Fruit fly (Drosophila melanogaster) whole organism, adult: ENCODE data around the gene flfl.

Experiments used
- CG11617 ChIP-seq: fragments of 200-800 bp; sonication (Bioruptor generic); optimal IDR thresholded peaks from 2 replicates; lab custom pipeline; 2017; ENCODE audit warnings: mild to moderate bottlenecking, missing biosample characterization, missing genetic modification reagents, missing genetic modification characterization
- CG12768 ChIP-seq: fragments of 200-800 bp; sonication (Bioruptor generic); optimal IDR thresholded peaks from 2 replicates; lab custom pipeline; 2017; ENCODE audit warnings: missing biosample characterization, missing genetic modification characterization, mild to moderate bottlenecking, moderate library complexity, missing genetic modification reagents
- CG14711 ChIP-seq: fragments of 200-800 bp; sonication (Bioruptor generic); optimal IDR thresholded peaks from 2 replicates; lab custom pipeline; 2018; ENCODE audit warnings: missing biosample characterization, mild to moderate bottlenecking, missing genetic modification characterization, moderate library complexity
- CG1620 ChIP-seq: fragments of 200-800 bp; sonication (Bioruptor generic); optimal IDR thresholded peaks from 2 replicates; lab custom pipeline; 2016; ENCODE audit warnings: missing biosample characterization, missing genetic modification characterization
- CG33017 ChIP-seq: fragments of 200-800 bp; sonication (Bioruptor generic); optimal IDR thresholded peaks from 2 replicates; lab custom pipeline; 2018; ENCODE audit warnings: missing biosample characterization, mild to moderate bottlenecking, missing genetic modification characterization, moderate library complexity
- CG5204 ChIP-seq: fragments of 200-800 bp; sonication (Bioruptor generic); optimal IDR thresholded peaks from 2 replicates; lab custom pipeline; 2016; ENCODE audit warnings: missing biosample characterization, missing genetic modification characterization
- CG7045 ChIP-seq: fragments of 200-800 bp; sonication (Bioruptor generic); optimal IDR thresholded peaks from 2 replicates; lab custom pipeline; 2017; ENCODE audit warnings: missing biosample characterization, mild to moderate bottlenecking, missing genetic modification characterization
- CG7101 ChIP-seq: fragments of 200-800 bp; sonication (Bioruptor generic); optimal IDR thresholded peaks from 2 replicates; lab custom pipeline; 2018; ENCODE audit warnings: missing biosample characterization, mild to moderate bottlenecking, missing genetic modification characterization, moderate library complexity
- Clk ChIP-seq: fragments of 200-800 bp; sonication (Bioruptor generic); optimal IDR thresholded peaks from 2 replicates; lab custom pipeline; 2017; ENCODE audit warnings: missing biosample characterization, missing genetic modification characterization
- Crg-1 ChIP-seq: fragments of 200-800 bp; sonication (Bioruptor generic); optimal IDR thresholded peaks from 2 replicates; lab custom pipeline; 2016; ENCODE audit warnings: missing biosample characterization, missing genetic modification characterization
- Hr96 ChIP-seq: fragments of 200-800 bp; sonication (Bioruptor generic); optimal IDR thresholded peaks from 2 replicates; lab custom pipeline; 2016; ENCODE audit warnings: missing biosample characterization, missing genetic modification characterization
- Mnt ChIP-seq: fragments of 200-800 bp; sonication (Bioruptor generic); optimal IDR thresholded peaks from 2 replicates; lab custom pipeline; 2016; ENCODE audit warnings: missing biosample characterization, mild to moderate bottlenecking, missing genetic modification characterization
- bab1 ChIP-seq: fragments of 200-800 bp; sonication (Bioruptor generic); optimal IDR thresholded peaks from 3 replicates; lab custom pipeline; 2019; ENCODE audit warnings: missing biosample characterization, mild to moderate bottlenecking, missing genetic modification characterization, moderate library complexity
- cic ChIP-seq: fragments of 200-800 bp; sonication (Bioruptor generic); optimal IDR thresholded peaks from 2 replicates; lab custom pipeline; 2017; ENCODE audit warnings: missing biosample characterization, mild to moderate bottlenecking, missing genetic modification characterization, moderate library complexity
- cnc ChIP-seq, 2 experiments: fragments of >200 bp; optimal IDR thresholded peaks; 2 replicates each; lab custom pipeline; 2017
- kay ChIP-seq: fragments of 200-800 bp; sonication (Bioruptor generic); peaks from one replicate; lab custom pipeline; 2016; ENCODE audit warnings: missing biosample characterization, missing genetic modification characterization, borderline replicate concordance
- ovo ChIP-seq: fragments of 200-800 bp; sonication (Bioruptor generic); optimal IDR thresholded peaks from 2 replicates; lab custom pipeline; 2016; ENCODE audit warnings: missing biosample characterization, missing genetic modification characterization
- pad ChIP-seq: fragments of 200-800 bp; sonication (Bioruptor generic); optimal IDR thresholded peaks from 3 replicates; lab custom pipeline; 2017; ENCODE audit warnings: missing biosample characterization, missing genetic modification characterization, mild to moderate bottlenecking, moderate library complexity, missing genetic modification reagents
- tj ChIP-seq: fragments of 200-800 bp; sonication (Bioruptor generic); optimal IDR thresholded peaks from 3 replicates; lab custom pipeline; 2017; ENCODE audit warnings: missing biosample characterization, mild to moderate bottlenecking, missing genetic modification characterization, moderate library complexity
- toe ChIP-seq: fragments of 200-800 bp; sonication (Bioruptor generic); optimal IDR thresholded peaks from 2 replicates; lab custom pipeline; 2016; ENCODE audit warnings: missing biosample characterization, missing genetic modification characterization

flfl gene

DNA sequence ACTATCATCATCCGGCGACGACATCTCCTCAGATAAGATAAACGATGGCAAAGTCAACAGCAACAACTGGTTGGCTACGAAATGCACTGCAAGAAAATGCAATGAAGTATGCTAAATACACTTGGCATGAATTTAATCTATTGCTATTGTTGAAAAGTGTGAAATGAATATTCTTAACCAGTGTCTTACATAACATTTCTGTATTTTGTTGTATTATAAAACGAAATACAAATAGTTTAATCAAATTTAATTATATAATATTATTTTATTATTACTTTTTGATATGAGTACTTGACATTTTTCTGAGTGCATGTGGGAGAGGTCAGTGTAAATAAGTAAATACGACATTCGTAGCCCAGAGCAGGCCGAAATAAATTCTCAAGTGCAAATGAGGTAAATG lies 29.8 kb downstream of the flfl start:
- peak; percentile 44 for TF ChIP-seq CG7101
- TF ChIP-seq CG12768 (GFP tag; lab: Kevin White, UChicago): peak; percentile 63
- no peak for TF ChIP-seq Mnt (GFP tag; lab: Kevin White, UChicago)
- peak; percentile 58 for TF ChIP-seq CG33017 (tag; lab: Kevin White, UChicago)
- TF ChIP-seq bab1 (GFP tag; lab: Kevin White, UChicago): no peak
- TF ChIP-seq CG11617 (GFP tag; lab: Kevin White, UChicago): peak; percentile 64
- TF ChIP-seq Clk (GFP tag; lab: Kevin White, UChicago): no peak
- peak; percentile 32 for TF ChIP-seq ovo
- TF ChIP-seq Crg-1 (GFP tag; lab: Kevin White, UChicago): no peak
- no peak for TF ChIP-seq pad
- no peak for TF ChIP-seq CG1620
- peak; percentile 22 for TF ChIP-seq cic
- no peak for TF ChIP-seq CG5204 (GFP tag; lab: Kevin White, UChicago)
- peak; percentile 3 for TF ChIP-seq tj
- no peak for TF ChIP-seq Hr96 (GFP tag; lab: Kevin White, UChicago)
- no peak for TF ChIP-seq kay
- peak; percentile 57 for TF ChIP-seq CG7045
- TF ChIP-seq CG14711 (tag; lab: Kevin White, UChicago): peak; percentile 58
- no peak for TF ChIP-seq cnc (optimal IDR thresholded peaks at IDR 0.05; lab: Kevin White, UChicago)
- no peak for TF ChIP-seq toe (GFP tag; lab: Kevin White, UChicago)

DNA sequence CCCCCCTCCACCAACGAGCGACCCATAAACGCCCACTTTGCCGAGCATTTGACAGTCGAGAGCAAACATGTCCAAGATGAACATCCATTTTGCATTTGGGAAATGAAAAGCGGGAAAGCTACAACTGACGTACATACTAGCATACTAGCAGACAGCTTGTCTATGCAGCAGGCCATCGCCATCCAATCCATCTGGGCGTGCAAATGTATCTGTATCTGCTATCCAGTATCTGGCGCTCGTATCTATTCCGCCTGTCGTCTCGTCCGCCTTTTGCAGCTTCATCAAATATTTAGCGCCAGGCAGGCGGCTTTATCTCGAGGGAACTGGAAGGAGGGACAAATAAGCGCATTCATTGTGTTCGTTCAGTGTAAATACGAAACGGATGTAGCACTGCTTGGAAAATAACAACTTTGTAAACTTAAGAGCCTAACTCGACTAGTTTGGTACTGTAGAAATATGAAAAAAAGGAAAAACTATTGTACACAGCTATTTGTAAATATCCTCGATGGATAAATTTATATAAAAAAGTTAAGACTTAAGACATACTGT lies 30.3 kb downstream of the flfl start:
- TF ChIP-seq bab1 (GFP tag; lab: Kevin White, UChicago) (no peak), CG14711 (tag; lab: Kevin White, UChicago) (peak; percentile 30), pad (peak; percentile 43), CG7045 (peak; percentile 76), Hr96 (GFP tag; lab: Kevin White, UChicago) (peak; percentile 15), kay (no peak), CG7101 (peak; percentile 54), cic (no peak), CG12768 (GFP tag; lab: Kevin White, UChicago) (peak; percentile 72), Crg-1 (GFP tag; lab: Kevin White, UChicago) (peak; percentile 40), CG5204 (GFP tag; lab: Kevin White, UChicago) (peak; percentile 41), CG11617 (GFP tag; lab: Kevin White, UChicago) (no peak), toe (GFP tag; lab: Kevin White, UChicago) (no peak), cnc (optimal IDR thresholded peaks at IDR 0.05; lab: Kevin White, UChicago) (no peak), Mnt (GFP tag; lab: Kevin White, UChicago) (peak; percentile 26), CG33017 (tag; lab: Kevin White, UChicago) (peak; percentile 60), ovo (no peak), tj (peak; percentile 6), CG1620 (peak; percentile 11), Clk (GFP tag; lab: Kevin White, UChicago) (peak; percentile 51)

DNA sequence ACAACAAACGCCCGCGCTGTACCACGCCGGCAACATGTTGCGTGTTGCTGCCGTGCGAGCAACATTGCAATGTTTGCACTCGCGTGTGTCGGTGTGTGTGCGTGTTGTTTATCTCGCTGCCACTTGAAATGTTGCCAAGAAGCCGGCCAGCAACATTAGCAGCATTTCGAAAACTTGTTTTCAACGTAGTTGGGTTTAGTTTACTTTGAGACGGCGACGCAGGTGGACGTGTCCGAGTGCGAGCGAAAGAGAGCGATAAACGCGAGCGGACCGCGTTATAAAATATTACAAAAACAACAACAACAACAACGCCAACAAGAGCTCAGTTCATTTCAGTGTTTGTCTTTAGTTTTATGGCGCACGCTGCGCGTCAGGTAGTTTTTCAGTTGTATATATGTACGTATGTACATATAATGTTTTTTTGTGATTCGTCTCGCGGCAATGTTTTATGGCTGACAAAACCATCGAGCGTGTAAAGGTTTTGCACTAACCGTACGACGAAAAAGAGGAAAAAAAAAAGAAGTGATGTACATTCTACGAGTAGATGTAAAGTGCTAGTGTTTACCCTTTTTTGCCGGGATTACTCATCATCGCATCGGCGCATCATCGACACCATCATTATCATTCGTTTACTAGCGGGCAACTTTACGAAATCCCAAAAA lies 31.4 kb downstream of the flfl start, which contains the start of gene kmr:
Gene kmr (plus strand): TSS at position 196 of the 662 bp plus-strand sequence.
- TF ChIP-seq ovo: no peak
- no peak for TF ChIP-seq Clk (GFP tag; lab: Kevin White, UChicago)
- TF ChIP-seq toe (GFP tag; lab: Kevin White, UChicago): peak; percentile 47
- peak; percentile 37 for TF ChIP-seq CG11617 (GFP tag; lab: Kevin White, UChicago)
- TF ChIP-seq CG14711 (tag; lab: Kevin White, UChicago): peak; percentile 41
- TF ChIP-seq CG1620: no peak
- TF ChIP-seq CG33017 (tag; lab: Kevin White, UChicago): peak; percentile 59
- no peak for TF ChIP-seq Crg-1 (GFP tag; lab: Kevin White, UChicago)
- peak; percentile 82 for TF ChIP-seq Mnt (GFP tag; lab: Kevin White, UChicago)
- peak; percentile 58 for TF ChIP-seq kay
- TF ChIP-seq CG7045: peak; percentile 60
- no peak for TF ChIP-seq cnc (optimal IDR thresholded peaks at IDR 0.05; lab: Kevin White, UChicago)
- TF ChIP-seq CG7101: peak; percentile 62
- TF ChIP-seq tj: peak; percentile 72
- TF ChIP-seq pad: peak; percentile 22
- TF ChIP-seq Hr96 (GFP tag; lab: Kevin White, UChicago): peak; percentile 60
- TF ChIP-seq cic: peak; percentile 62
- peak; percentile 50 for TF ChIP-seq bab1 (GFP tag; lab: Kevin White, UChicago)
- TF ChIP-seq CG5204 (GFP tag; lab: Kevin White, UChicago): no peak
- TF ChIP-seq CG12768 (GFP tag; lab: Kevin White, UChicago): peak; percentile 82

DNA sequence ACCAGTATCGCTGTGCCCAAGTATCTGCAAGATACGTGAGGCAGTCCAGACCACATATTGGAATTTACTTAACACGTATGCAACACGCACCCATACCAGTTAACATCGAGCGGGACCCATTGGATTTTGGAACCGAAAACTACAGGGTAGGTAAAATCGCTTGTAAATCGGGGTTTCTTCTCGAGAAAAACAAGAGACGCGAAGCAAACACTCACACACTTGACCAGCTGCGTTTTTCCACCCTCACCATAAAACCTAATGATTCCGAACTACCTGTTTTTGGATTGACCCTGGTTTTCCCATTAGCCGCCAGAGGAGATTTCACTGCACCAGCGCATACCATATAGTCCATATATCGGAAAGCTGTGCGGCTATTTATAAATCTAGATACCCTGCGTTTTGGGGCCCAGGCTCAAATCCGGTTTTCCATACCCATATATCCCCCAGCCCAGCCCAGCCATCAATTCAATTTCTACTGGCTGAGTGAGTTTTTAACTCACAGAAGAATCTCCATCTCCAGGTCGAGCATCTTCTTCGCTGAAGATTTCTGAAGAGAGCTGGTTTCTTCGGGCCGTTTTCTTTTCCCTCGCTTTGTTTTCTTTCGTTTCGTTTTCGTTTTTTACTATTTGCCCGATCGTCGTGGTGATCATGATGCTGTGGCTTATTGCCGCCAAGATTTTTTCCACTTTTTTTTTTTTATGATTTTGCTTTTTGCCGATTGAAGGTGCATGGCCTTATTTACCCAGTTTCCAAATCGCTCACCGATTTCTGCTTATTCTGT lies 32.1 kb downstream of the flfl start:
- TF ChIP-seq bab1 (GFP tag; lab: Kevin White, UChicago) (no peak), tj (no peak)

DNA sequence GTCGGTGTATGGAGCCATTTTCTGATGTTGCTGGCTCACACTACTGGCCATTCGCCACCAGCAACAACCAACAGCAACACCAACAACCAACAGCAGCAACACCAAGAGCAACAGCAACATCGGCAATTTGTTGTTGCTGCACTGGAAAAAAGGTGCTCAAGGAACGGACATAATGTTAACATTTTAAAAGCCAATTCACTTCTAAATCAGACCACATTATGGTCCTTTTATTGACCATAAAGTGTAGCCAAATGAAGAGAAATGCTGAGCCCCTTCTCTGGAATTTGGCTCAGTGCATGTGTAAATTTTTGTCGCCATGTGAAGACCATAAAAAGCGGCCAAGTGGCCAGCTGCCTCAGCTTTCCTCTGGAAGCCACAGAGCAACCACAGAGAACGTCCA lies 33.1 kb downstream of the flfl start:
- TF ChIP-seq CG12768 (GFP tag; lab: Kevin White, UChicago) (no peak), kay (no peak), bab1 (GFP tag; lab: Kevin White, UChicago) (no peak), cnc (optimal IDR thresholded peaks at IDR 0.05; lab: Kevin White, UChicago) (no peak), CG7045 (no peak), cic (no peak), CG5204 (GFP tag; lab: Kevin White, UChicago) (no peak), Clk (GFP tag; lab: Kevin White, UChicago) (no peak), tj (no peak), CG1620 (no peak), Mnt (GFP tag; lab: Kevin White, UChicago) (no peak), CG14711 (tag; lab: Kevin White, UChicago) (no peak), Crg-1 (GFP tag; lab: Kevin White, UChicago) (no peak), toe (GFP tag; lab: Kevin White, UChicago) (no peak), CG33017 (tag; lab: Kevin White, UChicago) (no peak), CG7101 (no peak)
